Fruit fly (Drosophila melanogaster) whole organism, prepupa: ENCODE results near the gene CG17568.

Source experiments
- Blimp-1 ChIP-seq: fragments of 200-800 bp; sonication (Bioruptor generic); optimal IDR thresholded peaks from 3 replicates; lab custom pipeline; 2017; ENCODE audit warnings: missing biosample characterization, missing genetic modification characterization, mild to moderate bottlenecking, moderate library complexity, missing genetic modification reagents
- CG10631 ChIP-seq: fragments of 200-800 bp; sonication (Bioruptor generic); optimal IDR thresholded peaks from 2 replicates; lab custom pipeline; 2016; ENCODE audit warnings: missing biosample characterization, missing genetic modification characterization
- CG10669 ChIP-seq: fragments of 200-800 bp; sonication (Bioruptor generic); optimal IDR thresholded peaks from 3 replicates; lab custom pipeline; 2018; ENCODE audit warnings: missing biosample characterization, mild to moderate bottlenecking, missing genetic modification characterization, moderate library complexity
- CG11762 ChIP-seq: fragments of 200-800 bp; sonication (Bioruptor generic); optimal IDR thresholded peaks from 3 replicates; lab custom pipeline; 2016; ENCODE audit warnings: missing biosample characterization, missing genetic modification characterization; ENCODE audit not compliant: insufficient read depth
- CG1621 ChIP-seq: fragments of 200-800 bp; sonication (Bioruptor generic); optimal IDR thresholded peaks from 3 replicates; lab custom pipeline; 2018; ENCODE audit warnings: missing biosample characterization, mild to moderate bottlenecking, missing genetic modification characterization
- CG16779 ChIP-seq: fragments of 200-800 bp; sonication (Bioruptor generic); optimal IDR thresholded peaks from 3 replicates; lab custom pipeline; 2017; ENCODE audit warnings: missing biosample characterization, mild to moderate bottlenecking, missing genetic modification characterization
- CG3032 ChIP-seq: fragments of 200-800 bp; optimal IDR thresholded peaks from 2 replicates; lab custom pipeline; 2019; ENCODE audit warnings: missing biosample characterization, mild to moderate bottlenecking, missing genetic modification characterization, moderate library complexity
- CG31627 ChIP-seq: fragments of 200-800 bp; sonication (Bioruptor generic); optimal IDR thresholded peaks from 3 replicates; lab custom pipeline; 2016; ENCODE audit warnings: missing biosample characterization, missing genetic modification characterization
- CG32006 ChIP-seq: fragments of 200-800 bp; sonication (Bioruptor generic); optimal IDR thresholded peaks from 3 replicates; lab custom pipeline; 2017; ENCODE audit warnings: missing biosample characterization, mild to moderate bottlenecking, missing genetic modification characterization
- CG3919 ChIP-seq: fragments of 200-800 bp; sonication (Bioruptor generic); optimal IDR thresholded peaks from 3 replicates; lab custom pipeline; 2016; ENCODE audit warnings: missing biosample characterization, missing genetic modification characterization
- CG4318 ChIP-seq: fragments of 200-800 bp; sonication (Bioruptor generic); optimal IDR thresholded peaks from 3 replicates; lab custom pipeline; 2017; ENCODE audit warnings: missing biosample characterization, mild to moderate bottlenecking, missing genetic modification characterization
- CG6163 ChIP-seq: fragments of 200-800 bp; sonication (Bioruptor generic); IDR thresholded peaks from 3 replicates; pipeline ENCODE4 v1.3.6; 2022; ENCODE audit warnings: missing biosample characterization, missing genetic modification characterization
- CG6792 ChIP-seq: fragments of 200-800 bp; sonication (Bioruptor generic); optimal IDR thresholded peaks from 3 replicates; lab custom pipeline; 2016; ENCODE audit warnings: missing biosample characterization, missing genetic modification characterization
- CG6808 ChIP-seq: fragments of 200-800 bp; sonication (Bioruptor generic); optimal IDR thresholded peaks from 3 replicates; lab custom pipeline; 2017; ENCODE audit warnings: missing biosample characterization, missing genetic modification characterization, mild to moderate bottlenecking, moderate library complexity, missing genetic modification reagents
- CG6854 ChIP-seq: fragments of 200-800 bp; sonication (Bioruptor generic); optimal IDR thresholded peaks from 2 replicates; lab custom pipeline; 2017; ENCODE audit warnings: missing biosample characterization, mild to moderate bottlenecking, missing genetic modification characterization
- CG7368 ChIP-seq: fragments of 200-800 bp; sonication (Bioruptor generic); optimal IDR thresholded peaks from 3 replicates; lab custom pipeline; 2016; ENCODE audit warnings: missing biosample characterization, missing genetic modification characterization
- CG8119 ChIP-seq: fragments of 200-800 bp; sonication (Bioruptor generic); IDR thresholded peaks from 3 replicates; pipeline ENCODE4 v1.3.6; 2022; ENCODE audit warnings: missing biosample characterization, missing genetic modification characterization
- CG8632 ChIP-seq: fragments of 200-800 bp; sonication (Bioruptor generic); optimal IDR thresholded peaks from 3 replicates; lab custom pipeline; 2016; ENCODE audit warnings: missing biosample characterization, missing genetic modification characterization
- Eip75B ChIP-seq: fragments of 200-800 bp; sonication (Bioruptor generic); optimal IDR thresholded peaks from 3 replicates; lab custom pipeline; 2016; ENCODE audit warnings: missing biosample characterization, missing genetic modification characterization
- Eip78C ChIP-seq: fragments of 200-800 bp; sonication (Bioruptor generic); peaks from one replicate; lab custom pipeline; 2016; ENCODE audit warnings: missing biosample characterization, missing genetic modification characterization
- Eip93F ChIP-seq: fragments of 200-800 bp; sonication (Bioruptor generic); optimal IDR thresholded peaks from 2 replicates; lab custom pipeline; 2016; ENCODE audit warnings: missing biosample characterization, mild to moderate bottlenecking, missing genetic modification characterization
- Ets21C ChIP-seq: fragments of 200-800 bp; sonication (Bioruptor generic); optimal IDR thresholded peaks from 3 replicates; lab custom pipeline; 2016; ENCODE audit warnings: missing biosample characterization, missing genetic modification characterization
- Ets96B ChIP-seq: fragments of 200-800 bp; optimal IDR thresholded peaks from 2 replicates; lab custom pipeline; 2019; ENCODE audit warnings: missing biosample characterization, mild to moderate bottlenecking, missing genetic modification characterization, moderate library complexity
- Hr38 ChIP-seq: sonication (Bioruptor generic); optimal IDR thresholded peaks from 2 replicates; lab custom pipeline; 2016; ENCODE audit warnings: missing biosample characterization, missing genetic modification characterization
- Hr39 ChIP-seq: fragments of 200-800 bp; sonication (Bioruptor generic); optimal IDR thresholded peaks from 2 replicates; lab custom pipeline; 2016; ENCODE audit warnings: missing biosample characterization, missing genetic modification characterization
- Hr4 ChIP-seq: fragments of 200-800 bp; sonication (Bioruptor generic); optimal IDR thresholded peaks from 3 replicates; lab custom pipeline; 2016; ENCODE audit warnings: missing biosample characterization, missing genetic modification characterization
- Lpt ChIP-seq: fragments of 200-800 bp; sonication (Bioruptor generic); optimal IDR thresholded peaks from 3 replicates; lab custom pipeline; 2016; ENCODE audit warnings: missing biosample characterization, missing genetic modification characterization
- OdsH ChIP-seq: fragments of 200-800 bp; sonication (Bioruptor generic); optimal IDR thresholded peaks from 3 replicates; lab custom pipeline; 2016; ENCODE audit warnings: missing biosample characterization, missing genetic modification characterization
- Smox ChIP-seq: fragments of 200-800 bp; sonication (Bioruptor generic); optimal IDR thresholded peaks from 3 replicates; lab custom pipeline; 2016; ENCODE audit warnings: missing biosample characterization, missing genetic modification characterization
- Sox102F ChIP-seq: fragments of 200-800 bp; sonication (Bioruptor generic); optimal IDR thresholded peaks from 2 replicates; lab custom pipeline; 2016; ENCODE audit warnings: missing biosample characterization, mild to moderate bottlenecking, missing genetic modification characterization
- achi ChIP-seq: fragments of 200-800 bp; sonication (Bioruptor generic); optimal IDR thresholded peaks from 3 replicates; lab custom pipeline; 2016; ENCODE audit warnings: missing biosample characterization, missing genetic modification characterization
- acj6 ChIP-seq: fragments of 200-800 bp; sonication (Bioruptor generic); optimal IDR thresholded peaks from 3 replicates; lab custom pipeline; 2016; ENCODE audit warnings: missing biosample characterization, missing genetic modification characterization
- cyc ChIP-seq: fragments of 200-800 bp; sonication (Bioruptor generic); optimal IDR thresholded peaks from 3 replicates; lab custom pipeline; 2016; ENCODE audit warnings: missing biosample characterization, missing genetic modification characterization
- dac ChIP-seq: fragments of 200-800 bp; sonication (Bioruptor generic); optimal IDR thresholded peaks from 2 replicates; lab custom pipeline; 2017; ENCODE audit warnings: missing biosample characterization, mild to moderate bottlenecking, missing genetic modification characterization
- dsx ChIP-seq: fragments of 200-800 bp; optimal IDR thresholded peaks from 3 replicates; lab custom pipeline; 2019; ENCODE audit warnings: missing biosample characterization, mild to moderate bottlenecking, missing genetic modification characterization, moderate library complexity; ENCODE audit not compliant: poor library complexity, severe bottlenecking
- eg ChIP-seq: fragments of 200-800 bp; sonication (Bioruptor generic); IDR thresholded peaks from 3 replicates; pipeline ENCODE4 v1.3.6; 2022; ENCODE audit warnings: missing biosample characterization, missing genetic modification characterization
- esn ChIP-seq: fragments of 200-800 bp; sonication (Bioruptor generic); optimal IDR thresholded peaks from 2 replicates; lab custom pipeline; 2016; ENCODE audit warnings: missing biosample characterization, mild to moderate bottlenecking, missing genetic modification characterization, moderate library complexity
- fd85E ChIP-seq: fragments of 200-800 bp; sonication (Bioruptor generic); optimal IDR thresholded peaks from 3 replicates; lab custom pipeline; 2016; ENCODE audit warnings: missing biosample characterization, missing genetic modification characterization
- fkh ChIP-seq: fragments of 200-800 bp; sonication (Bioruptor generic); optimal IDR thresholded peaks from 3 replicates; lab custom pipeline; 2017; ENCODE audit warnings: missing biosample characterization, mild to moderate bottlenecking, missing genetic modification characterization, moderate library complexity
- salr ChIP-seq, 2 experiments: fragments of 200-800 bp; sonication (Bioruptor generic); optimal IDR thresholded peaks; 3 replicates each; lab custom pipeline; 2016 to 2018; ENCODE audit warnings: missing biosample characterization in 2 of 2, missing genetic modification characterization in 2 of 2, mild to moderate bottlenecking in 1 of 2
- spab ChIP-seq: fragments of 200-800 bp; sonication (Bioruptor generic); optimal IDR thresholded peaks from 2 replicates; lab custom pipeline; 2017; ENCODE audit warnings: missing biosample characterization, mild to moderate bottlenecking, missing genetic modification characterization, missing genetic modification reagents
- ss ChIP-seq, 2 experiments: fragments of 200-800 bp; sonication (Bioruptor generic); optimal IDR thresholded peaks; 2 replicates in 1 of 2; 3 replicates in 1 of 2; lab custom pipeline; 2017 to 2018; ENCODE audit warnings: mild to moderate bottlenecking in 2 of 2, missing biosample characterization in 2 of 2, missing genetic modification characterization in 2 of 2, moderate library complexity in 1 of 2
- svp ChIP-seq: fragments of 200-800 bp; sonication (Bioruptor generic); peaks from one replicate; lab custom pipeline; 2016; ENCODE audit warnings: missing biosample characterization, missing genetic modification characterization
- topi ChIP-seq: fragments of 200-800 bp; sonication (Bioruptor generic); optimal IDR thresholded peaks from 3 replicates; lab custom pipeline; 2016; ENCODE audit warnings: missing biosample characterization, missing genetic modification characterization
- vri ChIP-seq: fragments of 200-800 bp; sonication (Bioruptor generic); optimal IDR thresholded peaks from 3 replicates; lab custom pipeline; 2016; ENCODE audit warnings: missing biosample characterization, mild to moderate bottlenecking, missing genetic modification characterization

Gene CG17568

dm6 chr2L:19133465-19134365 is 47.8 kb downstream of the CG17568 start, which contains the start of gene brat (continued):
- TF ChIP-seq CG1621 (tag; lab: Kevin White, UChicago) (no peak), OdsH (GFP tag; lab: Kevin White, UChicago) (peak; percentile 54), vri (GFP tag; lab: Kevin White, UChicago) (no peak), eg (GFP tag; lab: Robert Waterston, UW) (no peak), CG3032 (tag; lab: Kevin White, UChicago) (peak; percentile 50), fd85E (GFP tag; lab: Kevin White, UChicago) (no peak), Ets96B (tag; lab: Kevin White, UChicago) (peak; percentile 29), Hr4 (GFP tag; lab: Kevin White, UChicago) (peak; percentile 57), CG32006 (GFP tag; lab: Kevin White, UChicago) (peak; percentile 30), CG8119 (GFP tag; lab: Robert Waterston, UW) (no peak)
- TF ChIP-seq, all 60 proteins: peak for 27

dm6 chr2L:19131905-19132402 is 49.5 kb downstream of the CG17568 start, which contains the start of the genes AsnRS and DCTN6-p27:
AsnRS (minus strand) TSS chr2L:19131954.
DCTN6-p27 (plus strand) TSS chr2L:19132323.
- TF ChIP-seq Hr39 (GFP tag; lab: Kevin White, UChicago) (peak; percentile 70), dsx (GFP tag; lab: Kevin White, UChicago) (no peak), CG32006 (GFP tag; lab: Kevin White, UChicago) (peak; percentile 46), vri (GFP tag; lab: Kevin White, UChicago) (no peak), Blimp-1 (GFP tag; lab: Kevin White, UChicago) (no peak), achi (GFP tag; lab: Kevin White, UChicago) (peak; percentile 65), CG6854 (GFP tag; lab: Kevin White, UChicago) (peak; percentile 36), CG6163 (GFP tag; lab: Robert Waterston, UW) (peak; percentile 61; the same call in 2 of the 3 replicates), fd85E (GFP tag; lab: Kevin White, UChicago) (no peak), topi (peak; percentile 33), CG7368 (GFP tag; lab: Kevin White, UChicago) (peak; percentile 11), Lpt (GFP tag; lab: Kevin White, UChicago) (no peak), CG8632 (peak; percentile 53), Eip93F (GFP tag; lab: Kevin White, UChicago) (peak; percentile 27), eg (GFP tag; lab: Robert Waterston, UW) (peak; percentile 65; the same call in 2 of the 3 replicates), Eip75B (GFP tag; lab: Kevin White, UChicago) (no peak), Sox102F (GFP tag; lab: Kevin White, UChicago) (no peak), CG6808 (GFP tag; lab: Kevin White, UChicago) (no peak), Hr4 (GFP tag; lab: Kevin White, UChicago) (no peak), svp (GFP tag; lab: Kevin White, UChicago) (no peak), acj6 (GFP tag; lab: Kevin White, UChicago) (peak; percentile 74), esn (peak; percentile 80), fkh (peak; percentile 60), CG31627 (GFP tag; lab: Kevin White, UChicago) (peak; percentile 65), CG3919 (no peak), Eip78C (peak; percentile 71), CG11762 (GFP tag; lab: Kevin White, UChicago) (no peak), salr (GFP tag; optimal IDR thresholded peaks at IDR 0.05; lab: Kevin White, UChicago) (peak in 1 of 2 experiments; percentile 23), CG10631 (GFP tag; lab: Kevin White, UChicago) (peak; percentile 67), CG10669 (no peak), CG6792 (GFP tag; lab: Kevin White, UChicago) (peak; percentile 75), cyc (GFP tag; lab: Kevin White, UChicago) (peak; percentile 69), Ets21C (GFP tag; lab: Kevin White, UChicago) (no peak), Smox (no peak), spab (GFP tag; lab: Kevin White, UChicago) (no peak), CG4318 (GFP tag; lab: Kevin White, UChicago) (no peak), OdsH (GFP tag; lab: Kevin White, UChicago) (no peak), CG16779 (tag; lab: Kevin White, UChicago) (no peak), CG3032 (tag; lab: Kevin White, UChicago) (peak; percentile 43), dac (peak; percentile 31), ss (GFP tag; optimal IDR thresholded peaks at IDR 0.05; lab: Kevin White, UChicago) (no peak), Hr38 (no peak), CG1621 (tag; lab: Kevin White, UChicago) (peak; percentile 49)
